Fruit fly (Drosophila melanogaster) whole organism, prepupa: ENCODE results near the gene CG13288.

Experiments used
- Blimp-1 ChIP-seq: fragments of 200-800 bp; sonication (Bioruptor generic); optimal IDR thresholded peaks from 3 replicates; lab custom pipeline; 2017; ENCODE audit warnings: missing biosample characterization, missing genetic modification characterization, mild to moderate bottlenecking, moderate library complexity, missing genetic modification reagents
- CG10631 ChIP-seq: fragments of 200-800 bp; sonication (Bioruptor generic); optimal IDR thresholded peaks from 2 replicates; lab custom pipeline; 2016; ENCODE audit warnings: missing biosample characterization, missing genetic modification characterization
- CG11294 ChIP-seq: fragments of 200-800 bp; sonication (Bioruptor generic); IDR thresholded peaks from 2 replicates; pipeline ENCODE4 v1.3.6; 2022; ENCODE audit warnings: missing biosample characterization, missing genetic modification characterization
- CG11762 ChIP-seq: fragments of 200-800 bp; sonication (Bioruptor generic); optimal IDR thresholded peaks from 3 replicates; lab custom pipeline; 2016; ENCODE audit warnings: missing biosample characterization, missing genetic modification characterization; ENCODE audit not compliant: insufficient read depth
- CG11902 ChIP-seq: fragments of 200-800 bp; sonication (Bioruptor generic); optimal IDR thresholded peaks from 3 replicates; lab custom pipeline; 2016; ENCODE audit warnings: missing biosample characterization, missing genetic modification characterization
- CG16779 ChIP-seq: fragments of 200-800 bp; sonication (Bioruptor generic); optimal IDR thresholded peaks from 3 replicates; lab custom pipeline; 2017; ENCODE audit warnings: missing biosample characterization, mild to moderate bottlenecking, missing genetic modification characterization
- CG3032 ChIP-seq: fragments of 200-800 bp; optimal IDR thresholded peaks from 2 replicates; lab custom pipeline; 2019; ENCODE audit warnings: missing biosample characterization, mild to moderate bottlenecking, missing genetic modification characterization, moderate library complexity
- CG31627 ChIP-seq: fragments of 200-800 bp; sonication (Bioruptor generic); optimal IDR thresholded peaks from 3 replicates; lab custom pipeline; 2016; ENCODE audit warnings: missing biosample characterization, missing genetic modification characterization
- CG34406 ChIP-seq: fragments of 200-800 bp; sonication (Bioruptor generic); optimal IDR thresholded peaks from 3 replicates; lab custom pipeline; 2016; ENCODE audit warnings: missing biosample characterization, missing genetic modification characterization
- CG3919 ChIP-seq: fragments of 200-800 bp; sonication (Bioruptor generic); optimal IDR thresholded peaks from 3 replicates; lab custom pipeline; 2016; ENCODE audit warnings: missing biosample characterization, missing genetic modification characterization
- CG4318 ChIP-seq: fragments of 200-800 bp; sonication (Bioruptor generic); optimal IDR thresholded peaks from 3 replicates; lab custom pipeline; 2017; ENCODE audit warnings: missing biosample characterization, mild to moderate bottlenecking, missing genetic modification characterization
- CG6276 ChIP-seq: fragments of 200-800 bp; sonication (Bioruptor generic); optimal IDR thresholded peaks from 2 replicates; lab custom pipeline; 2017; ENCODE audit warnings: missing biosample characterization, mild to moderate bottlenecking, missing genetic modification characterization
- CG6792 ChIP-seq: fragments of 200-800 bp; sonication (Bioruptor generic); optimal IDR thresholded peaks from 3 replicates; lab custom pipeline; 2016; ENCODE audit warnings: missing biosample characterization, missing genetic modification characterization
- CG6808 ChIP-seq: fragments of 200-800 bp; sonication (Bioruptor generic); optimal IDR thresholded peaks from 3 replicates; lab custom pipeline; 2017; ENCODE audit warnings: missing biosample characterization, missing genetic modification characterization, mild to moderate bottlenecking, moderate library complexity, missing genetic modification reagents
- CG7368 ChIP-seq: fragments of 200-800 bp; sonication (Bioruptor generic); optimal IDR thresholded peaks from 3 replicates; lab custom pipeline; 2016; ENCODE audit warnings: missing biosample characterization, missing genetic modification characterization
- CG8119 ChIP-seq: fragments of 200-800 bp; sonication (Bioruptor generic); IDR thresholded peaks from 3 replicates; pipeline ENCODE4 v1.3.6; 2022; ENCODE audit warnings: missing biosample characterization, missing genetic modification characterization
- CG8319 ChIP-seq: fragments of 200-800 bp; sonication (Bioruptor generic); optimal IDR thresholded peaks from 3 replicates; lab custom pipeline; 2016; ENCODE audit warnings: missing biosample characterization, missing genetic modification characterization
- CG8632 ChIP-seq: fragments of 200-800 bp; sonication (Bioruptor generic); optimal IDR thresholded peaks from 3 replicates; lab custom pipeline; 2016; ENCODE audit warnings: missing biosample characterization, missing genetic modification characterization
- Eip75B ChIP-seq: fragments of 200-800 bp; sonication (Bioruptor generic); optimal IDR thresholded peaks from 3 replicates; lab custom pipeline; 2016; ENCODE audit warnings: missing biosample characterization, missing genetic modification characterization
- Eip78C ChIP-seq: fragments of 200-800 bp; sonication (Bioruptor generic); peaks from one replicate; lab custom pipeline; 2016; ENCODE audit warnings: missing biosample characterization, missing genetic modification characterization
- Eip93F ChIP-seq: fragments of 200-800 bp; sonication (Bioruptor generic); optimal IDR thresholded peaks from 2 replicates; lab custom pipeline; 2016; ENCODE audit warnings: missing biosample characterization, mild to moderate bottlenecking, missing genetic modification characterization
- Ets21C ChIP-seq: fragments of 200-800 bp; sonication (Bioruptor generic); optimal IDR thresholded peaks from 3 replicates; lab custom pipeline; 2016; ENCODE audit warnings: missing biosample characterization, missing genetic modification characterization
- Ets96B ChIP-seq: fragments of 200-800 bp; optimal IDR thresholded peaks from 2 replicates; lab custom pipeline; 2019; ENCODE audit warnings: missing biosample characterization, mild to moderate bottlenecking, missing genetic modification characterization, moderate library complexity
- Gug ChIP-seq: fragments of 200-800 bp; sonication (Bioruptor generic); IDR thresholded peaks from 2 replicates; pipeline ENCODE4 v1.3.6; 2022; ENCODE audit warnings: missing biosample characterization, missing genetic modification characterization
- Hr39 ChIP-seq: fragments of 200-800 bp; sonication (Bioruptor generic); optimal IDR thresholded peaks from 2 replicates; lab custom pipeline; 2016; ENCODE audit warnings: missing biosample characterization, missing genetic modification characterization
- Met ChIP-seq: fragments of 200-800 bp; sonication (Bioruptor generic); optimal IDR thresholded peaks from 3 replicates; lab custom pipeline; 2016; ENCODE audit warnings: missing biosample characterization, missing genetic modification characterization
- OdsH ChIP-seq: fragments of 200-800 bp; sonication (Bioruptor generic); optimal IDR thresholded peaks from 3 replicates; lab custom pipeline; 2016; ENCODE audit warnings: missing biosample characterization, missing genetic modification characterization
- Smox ChIP-seq: fragments of 200-800 bp; sonication (Bioruptor generic); optimal IDR thresholded peaks from 3 replicates; lab custom pipeline; 2016; ENCODE audit warnings: missing biosample characterization, missing genetic modification characterization
- Sox102F ChIP-seq: fragments of 200-800 bp; sonication (Bioruptor generic); optimal IDR thresholded peaks from 2 replicates; lab custom pipeline; 2016; ENCODE audit warnings: missing biosample characterization, mild to moderate bottlenecking, missing genetic modification characterization
- Sox14 ChIP-seq: fragments of 200-800 bp; sonication (Bioruptor generic); optimal IDR thresholded peaks from 3 replicates; lab custom pipeline; 2016; ENCODE audit warnings: missing biosample characterization, missing genetic modification characterization
- Sox15 ChIP-seq: fragments of 200-800 bp; sonication (Bioruptor generic); optimal IDR thresholded peaks from 3 replicates; lab custom pipeline; 2016; ENCODE audit warnings: missing biosample characterization, missing genetic modification characterization
- achi ChIP-seq: fragments of 200-800 bp; sonication (Bioruptor generic); optimal IDR thresholded peaks from 3 replicates; lab custom pipeline; 2016; ENCODE audit warnings: missing biosample characterization, missing genetic modification characterization
- acj6 ChIP-seq: fragments of 200-800 bp; sonication (Bioruptor generic); optimal IDR thresholded peaks from 3 replicates; lab custom pipeline; 2016; ENCODE audit warnings: missing biosample characterization, missing genetic modification characterization
- cyc ChIP-seq: fragments of 200-800 bp; sonication (Bioruptor generic); optimal IDR thresholded peaks from 3 replicates; lab custom pipeline; 2016; ENCODE audit warnings: missing biosample characterization, missing genetic modification characterization
- dac ChIP-seq: fragments of 200-800 bp; sonication (Bioruptor generic); optimal IDR thresholded peaks from 2 replicates; lab custom pipeline; 2017; ENCODE audit warnings: missing biosample characterization, mild to moderate bottlenecking, missing genetic modification characterization
- esn ChIP-seq: fragments of 200-800 bp; sonication (Bioruptor generic); optimal IDR thresholded peaks from 2 replicates; lab custom pipeline; 2016; ENCODE audit warnings: missing biosample characterization, mild to moderate bottlenecking, missing genetic modification characterization, moderate library complexity
- fd59A ChIP-seq: fragments of 200-800 bp; sonication (Bioruptor generic); optimal IDR thresholded peaks from 2 replicates; lab custom pipeline; 2017; ENCODE audit warnings: missing biosample characterization, mild to moderate bottlenecking, missing genetic modification characterization, missing genetic modification reagents
- lz ChIP-seq: fragments of 200-800 bp; sonication (Bioruptor generic); optimal IDR thresholded peaks from 3 replicates; lab custom pipeline; 2016; ENCODE audit warnings: missing biosample characterization, missing genetic modification characterization
- pdm3 ChIP-seq: fragments of 200-800 bp; sonication (Bioruptor generic); optimal IDR thresholded peaks from 3 replicates; lab custom pipeline; 2016; ENCODE audit warnings: missing biosample characterization, missing genetic modification characterization
- salr ChIP-seq, 2 experiments: fragments of 200-800 bp; sonication (Bioruptor generic); optimal IDR thresholded peaks; 3 replicates each; lab custom pipeline; 2016 to 2018; ENCODE audit warnings: missing biosample characterization in 2 of 2, missing genetic modification characterization in 2 of 2, mild to moderate bottlenecking in 1 of 2
- spab ChIP-seq: fragments of 200-800 bp; sonication (Bioruptor generic); optimal IDR thresholded peaks from 2 replicates; lab custom pipeline; 2017; ENCODE audit warnings: missing biosample characterization, mild to moderate bottlenecking, missing genetic modification characterization, missing genetic modification reagents
- svp ChIP-seq: fragments of 200-800 bp; sonication (Bioruptor generic); peaks from one replicate; lab custom pipeline; 2016; ENCODE audit warnings: missing biosample characterization, missing genetic modification characterization
- topi ChIP-seq: fragments of 200-800 bp; sonication (Bioruptor generic); optimal IDR thresholded peaks from 3 replicates; lab custom pipeline; 2016; ENCODE audit warnings: missing biosample characterization, missing genetic modification characterization
- vri ChIP-seq: fragments of 200-800 bp; sonication (Bioruptor generic); optimal IDR thresholded peaks from 3 replicates; lab custom pipeline; 2016; ENCODE audit warnings: missing biosample characterization, mild to moderate bottlenecking, missing genetic modification characterization

The CG13288 gene

DNA sequence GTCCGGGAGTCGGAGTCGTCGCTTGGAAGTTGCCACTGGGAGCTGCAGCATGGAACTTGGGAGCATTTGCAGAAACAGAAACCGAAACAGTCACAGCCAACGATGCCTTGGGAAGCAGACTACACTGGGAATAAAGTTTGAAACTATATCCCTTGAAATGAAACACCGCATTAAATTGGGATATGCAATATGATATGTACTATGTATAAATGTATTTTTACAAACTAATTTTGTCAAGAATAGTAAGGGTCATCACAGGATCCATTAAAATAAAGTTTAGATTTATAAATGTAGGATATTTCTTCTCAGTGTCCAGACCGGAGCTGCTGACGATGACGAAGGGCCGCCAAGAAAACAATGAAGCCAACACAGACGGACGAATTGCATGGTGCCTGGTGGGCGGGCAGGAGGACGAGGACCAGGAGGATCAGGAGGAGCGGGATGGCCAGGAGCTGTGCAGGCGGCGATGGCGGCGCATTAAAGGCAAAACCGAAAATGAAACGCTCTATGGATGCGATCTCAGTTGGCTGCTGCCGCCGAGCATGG lies 43.2 kb upstream of the CG13288 start (continued):
- no peak for TF ChIP-seq Blimp-1 (GFP tag; lab: Kevin White, UChicago)
- no peak for TF ChIP-seq CG6276 (GFP tag; lab: Kevin White, UChicago)
- TF ChIP-seq CG7368 (GFP tag; lab: Kevin White, UChicago) = no peak
- TF ChIP-seq salr (GFP tag; optimal IDR thresholded peaks at IDR 0.05; lab: Kevin White, UChicago) = peak in 1 of 2 experiments; percentile 17
- TF ChIP-seq acj6 (GFP tag; lab: Kevin White, UChicago) = peak; percentile 36
- peak; percentile 60 for TF ChIP-seq Ets96B
- TF ChIP-seq achi (GFP tag; lab: Kevin White, UChicago) = peak; percentile 30
- no peak for TF ChIP-seq CG11294 (GFP tag; lab: Robert Waterston, UW)
- TF ChIP-seq CG16779 (tag; lab: Kevin White, UChicago) = no peak
- no peak for TF ChIP-seq CG8119 (GFP tag; lab: Robert Waterston, UW)
- TF ChIP-seq CG3919 (GFP tag; lab: Kevin White, UChicago) = peak; percentile 34
- TF ChIP-seq CG11762 (GFP tag; lab: Kevin White, UChicago) = no peak
- TF ChIP-seq CG4318 (GFP tag; lab: Kevin White, UChicago) = no peak
- TF ChIP-seq CG31627 (GFP tag; lab: Kevin White, UChicago) = peak; percentile 7
- TF ChIP-seq CG6792 (GFP tag; lab: Kevin White, UChicago) = peak; percentile 18
- peak; percentile 78 for TF ChIP-seq svp
- TF ChIP-seq lz (GFP tag; lab: Kevin White, UChicago) = no peak
- no peak for TF ChIP-seq Sox15 (GFP tag; lab: Kevin White, UChicago)
- TF ChIP-seq spab (GFP tag; lab: Kevin White, UChicago) = peak; percentile 66
- TF ChIP-seq Eip93F (GFP tag; lab: Kevin White, UChicago) = no peak

DNA sequence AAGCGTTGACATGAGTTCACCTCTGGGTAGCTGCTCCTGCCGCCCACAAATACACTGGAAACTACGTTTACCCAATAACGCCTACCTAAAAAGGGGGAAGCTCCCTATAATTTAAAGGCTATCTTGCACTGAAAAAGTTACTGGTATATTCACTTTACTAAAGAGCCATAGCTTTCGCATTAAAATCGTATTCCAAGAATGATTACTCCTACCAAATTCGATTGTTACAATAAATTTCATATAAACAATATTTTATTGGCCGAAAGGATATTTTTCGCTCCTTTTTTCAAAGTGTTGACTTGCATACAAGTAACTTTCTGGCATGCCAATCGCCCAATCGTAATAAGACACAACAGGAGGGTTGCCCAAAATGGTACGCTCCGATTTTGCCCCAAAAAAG lies 40.3 kb upstream of the CG13288 start:
- peak; percentile 11 for TF ChIP-seq CG6808 (GFP tag; lab: Kevin White, UChicago)
- peak; percentile 60 for TF ChIP-seq cyc (GFP tag; lab: Kevin White, UChicago)
- peak; percentile 34 for TF ChIP-seq Sox14 (GFP tag; lab: Kevin White, UChicago)
- no peak for TF ChIP-seq CG34406 (GFP tag; lab: Kevin White, UChicago)
- TF ChIP-seq Eip78C (GFP tag; lab: Kevin White, UChicago) = peak; percentile 86
- peak; percentile 42 for TF ChIP-seq lz (GFP tag; lab: Kevin White, UChicago)
- no peak for TF ChIP-seq Sox15 (GFP tag; lab: Kevin White, UChicago)
- TF ChIP-seq CG8319 (GFP tag; lab: Kevin White, UChicago) = no peak
- peak; percentile 49 for TF ChIP-seq pdm3
- no peak for TF ChIP-seq Gug (GFP tag; lab: Robert Waterston, UW)
- no peak for TF ChIP-seq CG6276 (GFP tag; lab: Kevin White, UChicago)
- TF ChIP-seq OdsH = peak; percentile 40
- TF ChIP-seq CG6792 (GFP tag; lab: Kevin White, UChicago) = peak; percentile 34
- no peak for TF ChIP-seq salr (GFP tag; optimal IDR thresholded peaks at IDR 0.05; lab: Kevin White, UChicago)
- no peak for TF ChIP-seq CG3032 (tag; lab: Kevin White, UChicago)
- peak; percentile 72 for TF ChIP-seq esn (GFP tag; lab: Kevin White, UChicago)
- TF ChIP-seq Hr39 (GFP tag; lab: Kevin White, UChicago) = peak; percentile 50
- peak; percentile 66 for TF ChIP-seq Met
- peak; percentile 59 for TF ChIP-seq topi (GFP tag; lab: Kevin White, UChicago)
- no peak for TF ChIP-seq fd59A (GFP tag; lab: Kevin White, UChicago)
- TF ChIP-seq Ets21C (GFP tag; lab: Kevin White, UChicago) = peak; percentile 22
- peak; percentile 2 for TF ChIP-seq CG11902 (GFP tag; lab: Kevin White, UChicago)
- TF ChIP-seq Eip75B (GFP tag; lab: Kevin White, UChicago) = peak; percentile 18
- TF ChIP-seq CG3919 (GFP tag; lab: Kevin White, UChicago) = peak; percentile 31
- TF ChIP-seq achi (GFP tag; lab: Kevin White, UChicago) = peak; percentile 27
- TF ChIP-seq CG10631 (GFP tag; lab: Kevin White, UChicago) = peak; percentile 16
- TF ChIP-seq vri (GFP tag; lab: Kevin White, UChicago) = peak; percentile 26
- peak; percentile 65 for TF ChIP-seq Smox
- TF ChIP-seq CG11762 (GFP tag; lab: Kevin White, UChicago) = no peak
- TF ChIP-seq acj6 (GFP tag; lab: Kevin White, UChicago) = peak; percentile 32
- TF ChIP-seq CG8632 = no peak
- peak; percentile 56 for TF ChIP-seq CG31627 (GFP tag; lab: Kevin White, UChicago)
- TF ChIP-seq Blimp-1 (GFP tag; lab: Kevin White, UChicago) = no peak
- TF ChIP-seq dac (GFP tag; lab: Kevin White, UChicago) = no peak
- peak; percentile 89 for TF ChIP-seq svp
- peak; percentile 64 for TF ChIP-seq Sox102F
